Worm (Caenorhabditis elegans): ENCODE data around the gene cpg-2.

The cpg-2 gene

DNA sequence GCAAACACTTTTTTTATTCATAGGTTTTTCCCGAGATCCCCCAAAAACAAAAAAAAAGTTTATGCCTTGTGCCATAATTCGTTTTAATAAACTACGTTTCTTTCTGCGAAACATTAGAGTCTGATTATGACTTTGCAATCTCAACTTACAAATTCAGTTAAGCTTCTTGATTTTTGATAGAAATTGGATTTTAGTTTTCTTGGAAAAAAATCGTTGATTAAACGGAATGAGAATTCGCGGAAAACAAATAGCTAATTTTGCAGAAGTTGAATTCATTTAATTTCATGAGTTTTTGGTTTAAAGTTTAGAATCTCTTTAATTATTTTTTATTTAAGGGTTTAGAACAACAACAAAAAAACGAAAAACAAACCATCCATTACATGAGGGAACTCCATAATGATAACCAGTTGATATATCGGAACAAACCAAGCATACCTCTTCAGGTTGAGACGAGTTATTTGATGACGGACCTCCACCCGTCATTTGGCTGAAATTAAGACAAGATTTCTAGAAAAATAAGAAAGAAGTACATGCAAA lies 11.2 kb upstream of the cpg-2 start, which contains the start of gene nhr-10:
Gene nhr-10, minus strand, starts transcription at position 487 of the 537 bp plus-strand sequence.
- TF ChIP-seq rec-8 (tag; optimal IDR thresholded peaks at IDR 0.05) (no peak), mes-4 (tag; optimal IDR thresholded peaks at IDR 0.05) (no peak), sdz-38 (tag; optimal IDR thresholded peaks at IDR 0.05) (no peak), aptf-3 (GFP tag; IDR thresholded peaks at IDR 0.05) (no peak), cebp-2 (GFP tag; IDR thresholded peaks at IDR 0.05) (no peak), nhr-120 (GFP tag; IDR thresholded peaks at IDR 0.05) (no peak), ceh-100 (GFP tag; IDR thresholded peaks at IDR 0.05) (no peak), snpc-4 (GFP tag; optimal IDR thresholded peaks at IDR 0.05) (no peak), snpc-4 (tag; optimal IDR thresholded peaks at IDR 0.05) (no peak), F23B12.7 (tag; optimal IDR thresholded peaks at IDR 0.05; ENCODE audit: insufficient read depth) (no peak), B0019.2 (GFP tag; conservative IDR thresholded peaks at IDR 0.05) (no peak), nhr-27 (tag; optimal IDR thresholded peaks at IDR 0.05) (no peak), Y95B8A.8 (GFP tag; IDR thresholded peaks at IDR 0.05) (no peak), lin-35 (GFP tag; optimal IDR thresholded peaks at IDR 0.05) (no peak), lag-1 (GFP tag; IDR thresholded peaks at IDR 0.05) (no peak), ztf-22 (GFP tag; optimal IDR thresholded peaks at IDR 0.05) (no peak), snpc-1.1 (tag; optimal IDR thresholded peaks at IDR 0.05; ENCODE audit: insufficient read depth) (no peak), B0035.1 (tag; optimal IDR thresholded peaks at IDR 0.05) (no peak)

ce11 chrIII:7112285-7112684 lies 8.5 kb upstream of the cpg-2 start:
- TF ChIP-seq Y95B8A.8 (GFP tag; IDR thresholded peaks at IDR 0.05), result no peak
- TF ChIP-seq dox-1 (GFP tag; IDR thresholded peaks at IDR 0.05), result no peak
- TF ChIP-seq let-526 (GFP tag; IDR thresholded peaks at IDR 0.05), result no peak
- no peak for TF ChIP-seq ZK185.1 (tag; optimal IDR thresholded peaks at IDR 0.05; ENCODE audit: poor library complexity, severe bottlenecking)
- TF ChIP-seq gei-17 (GFP tag; optimal IDR thresholded peaks at IDR 0.05), result no peak
- TF ChIP-seq K12H6.12 (tag; optimal IDR thresholded peaks at IDR 0.05), result no peak

ce11 chrIII:7111793-7112192 lies 8.0 kb upstream of the cpg-2 start, which contains the start of gene B0280.7:
B0280.7 (minus strand) TSS chrIII:7111893.
- TF ChIP-seq ztf-6 (GFP tag; IDR thresholded peaks at IDR 0.05), result no peak
- TF ChIP-seq lin-26 (GFP tag; IDR thresholded peaks at IDR 0.05), result 0 out of 2 replicates have a peak, but pooled peaks have one; percentile 18

DNA sequence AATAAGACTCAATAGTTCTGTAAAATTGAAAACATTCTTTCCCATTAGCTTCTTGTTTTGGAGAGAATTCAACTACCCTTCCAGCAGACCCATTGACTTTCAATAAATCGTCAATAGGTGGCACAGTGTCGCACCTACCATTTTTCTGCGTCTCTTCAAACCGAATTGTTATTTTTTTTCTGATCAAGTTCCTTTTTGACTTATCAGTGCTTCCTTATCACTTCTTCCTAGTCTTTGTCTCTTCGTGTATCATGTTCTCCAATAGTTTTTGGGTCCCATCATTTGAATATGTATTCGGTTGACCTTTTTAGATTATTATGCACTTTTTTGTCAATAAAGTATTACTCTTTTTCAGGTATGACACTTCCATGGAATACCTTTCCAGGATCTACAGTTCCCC lies 4.2 kb upstream of the cpg-2 start, which contains the start of gene odd-1:
Gene odd-1, plus strand, starts transcription at position 349 of the 400 bp plus-strand sequence.
- TF ChIP-seq nhr-80 (tag; optimal IDR thresholded peaks at IDR 0.05) (peak; percentile 39), F22D6.2 (tag; optimal IDR thresholded peaks at IDR 0.05) (no peak)

DNA sequence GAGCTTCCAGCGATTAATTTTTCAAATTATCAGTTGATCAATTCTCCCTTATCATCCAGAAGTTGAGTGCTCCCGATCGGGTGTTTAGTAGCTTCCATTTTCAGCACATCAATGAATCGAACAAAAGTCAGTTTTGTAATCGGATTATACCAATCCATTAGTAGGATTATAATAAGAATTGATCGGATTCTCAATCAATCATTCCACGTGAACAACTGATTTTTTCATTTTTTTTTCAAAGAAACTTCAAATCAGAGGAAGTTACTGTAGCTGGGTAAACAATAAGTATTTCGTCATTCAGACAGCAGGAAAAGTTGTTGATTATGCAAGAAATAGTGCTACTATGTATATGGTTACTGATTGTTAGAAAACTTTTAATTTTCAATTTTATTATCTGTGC lies 3.1 kb upstream of the cpg-2 start:
- TF ChIP-seq snpc-3.4 (tag; optimal IDR thresholded peaks at IDR 0.05) (no peak), cebp-1 (GFP tag; IDR thresholded peaks at IDR 0.05) (no peak), cebp-1 (tag; optimal IDR thresholded peaks at IDR 0.05) (peak; percentile 52), nhr-80 (tag; optimal IDR thresholded peaks at IDR 0.05) (peak; percentile 67), ceh-58 (GFP tag; IDR thresholded peaks at IDR 0.05) (no peak)
